Fruit fly (Drosophila melanogaster): ENCODE data around the gene chico.

chico gene

dm6 chr2L:10238726-10239652 lies 7.9 kb downstream of the chico start, which contains the start of gene me31B:
Gene me31B, plus strand, starts transcription at chr2L:10239341.
- TF ChIP-seq CG8478 (optimal IDR thresholded peaks at IDR 0.05): no peak
- no peak for TF ChIP-seq pan (optimal IDR thresholded peaks at IDR 0.05)
- TF ChIP-seq EcR (GFP tag; optimal IDR thresholded peaks at IDR 0.05): no peak
- no peak for TF ChIP-seq usp (GFP tag; optimal IDR thresholded peaks at IDR 0.05)
- no peak for TF ChIP-seq Dll (optimal IDR thresholded peaks at IDR 0.05)
- no peak for TF ChIP-seq psq (optimal IDR thresholded peaks at IDR 0.05)

DNA sequence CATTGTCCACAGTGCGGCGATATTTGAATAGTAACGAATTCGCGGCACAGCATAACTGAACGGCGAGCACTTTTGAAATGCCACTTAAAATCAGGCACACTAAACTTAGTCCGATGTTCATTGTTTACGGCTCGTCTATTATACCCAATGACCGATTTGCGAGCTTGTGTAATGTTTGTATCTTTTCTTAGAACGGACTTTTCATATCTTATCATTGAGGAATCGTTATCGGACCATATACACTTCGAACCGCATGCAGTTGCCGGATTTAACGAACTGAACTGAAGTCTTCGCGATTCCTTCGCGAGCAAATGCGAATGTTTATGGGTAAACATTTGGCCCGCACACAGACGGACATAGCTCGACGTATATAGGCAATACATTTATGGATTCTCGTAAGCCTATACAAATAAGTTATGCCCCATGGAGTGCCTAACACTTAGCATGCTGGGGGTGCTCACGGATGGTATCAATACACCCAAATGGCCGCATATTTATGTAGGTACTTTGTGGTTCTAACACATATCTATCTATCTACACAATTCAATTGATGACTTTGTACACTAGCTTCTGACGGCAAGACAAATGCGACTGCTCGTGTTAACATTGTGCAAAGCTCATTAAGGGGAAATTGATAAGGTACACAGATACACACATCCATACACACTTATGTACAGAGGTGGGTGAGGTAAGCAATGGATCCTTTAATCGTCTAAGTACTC lies 9.0 kb downstream of the chico start, which contains the start of gene mthl15:
TSS of gene mthl15 (minus strand) at position 593 of the 722 bp plus-strand sequence.
- TF ChIP-seq psq (optimal IDR thresholded peaks at IDR 0.05) (no peak), pan (optimal IDR thresholded peaks at IDR 0.05) (peak; percentile 8), usp (GFP tag; optimal IDR thresholded peaks at IDR 0.05) (no peak), Dll (optimal IDR thresholded peaks at IDR 0.05) (no peak)

DNA sequence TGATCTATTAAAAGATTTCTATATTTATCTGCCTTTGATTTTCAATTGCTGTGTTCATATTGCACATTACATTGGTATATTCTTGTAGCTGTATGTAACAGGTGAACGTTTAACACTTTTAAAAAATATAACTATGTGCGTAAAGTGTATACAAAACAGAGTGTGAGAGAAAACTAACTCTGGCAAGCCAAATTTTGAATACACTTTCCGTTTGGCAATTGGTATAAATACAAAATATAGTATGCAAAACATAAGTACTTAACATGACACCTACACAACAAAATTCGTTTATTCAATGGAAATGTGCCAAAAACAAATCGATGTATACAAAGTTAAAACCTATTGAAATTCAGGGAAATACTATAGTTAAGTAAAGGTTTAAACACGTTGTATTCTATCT lies 14.1 kb downstream of the chico start:
- TF ChIP-seq psq (optimal IDR thresholded peaks at IDR 0.05) (no peak), EcR (GFP tag; optimal IDR thresholded peaks at IDR 0.05) (no peak), pan (optimal IDR thresholded peaks at IDR 0.05) (no peak), CG8478 (optimal IDR thresholded peaks at IDR 0.05) (no peak), usp (GFP tag; optimal IDR thresholded peaks at IDR 0.05) (no peak), Dll (optimal IDR thresholded peaks at IDR 0.05) (no peak)

DNA sequence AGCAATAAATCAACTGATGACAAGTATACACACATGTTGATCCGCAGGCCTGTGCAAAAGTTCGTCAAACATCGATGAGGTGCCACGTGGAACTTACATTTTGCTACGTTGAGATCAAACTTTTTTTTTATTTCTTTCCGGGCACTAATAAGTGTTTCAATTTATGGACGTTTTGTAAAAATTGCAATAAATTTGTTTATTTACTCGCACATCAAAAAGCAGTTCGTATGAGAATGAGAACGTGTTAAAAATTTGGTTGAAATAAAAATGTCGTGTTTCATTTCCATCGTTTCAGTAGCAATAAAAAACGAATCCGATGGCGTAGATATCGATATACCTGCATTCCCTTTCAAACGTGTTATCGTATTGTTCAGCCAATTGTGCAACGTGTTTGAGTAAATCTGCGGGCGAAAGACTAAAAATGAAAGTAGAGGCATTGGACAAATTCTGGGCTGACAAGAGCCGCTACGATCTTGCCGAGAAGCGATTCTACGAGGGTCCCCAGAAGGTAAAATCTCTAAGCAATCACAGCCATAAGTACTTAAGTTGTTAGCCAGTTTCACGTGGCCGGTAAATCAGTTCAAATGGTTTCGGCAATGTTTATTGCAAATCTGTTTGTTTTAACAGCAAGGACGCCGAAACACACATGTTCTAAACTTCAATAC lies 14.6 kb downstream of the chico start, which contains the start of gene eEF1delta:
TSS of gene eEF1delta (plus strand) at position 356 of the 665 bp plus-strand sequence.
- TF ChIP-seq psq (optimal IDR thresholded peaks at IDR 0.05): no peak
- no peak for TF ChIP-seq CG8478 (optimal IDR thresholded peaks at IDR 0.05)
- TF ChIP-seq pan (optimal IDR thresholded peaks at IDR 0.05): no peak
- TF ChIP-seq Dll (optimal IDR thresholded peaks at IDR 0.05): no peak
- no peak for TF ChIP-seq usp (GFP tag; optimal IDR thresholded peaks at IDR 0.05)
- no peak for TF ChIP-seq EcR (GFP tag; optimal IDR thresholded peaks at IDR 0.05)

DNA sequence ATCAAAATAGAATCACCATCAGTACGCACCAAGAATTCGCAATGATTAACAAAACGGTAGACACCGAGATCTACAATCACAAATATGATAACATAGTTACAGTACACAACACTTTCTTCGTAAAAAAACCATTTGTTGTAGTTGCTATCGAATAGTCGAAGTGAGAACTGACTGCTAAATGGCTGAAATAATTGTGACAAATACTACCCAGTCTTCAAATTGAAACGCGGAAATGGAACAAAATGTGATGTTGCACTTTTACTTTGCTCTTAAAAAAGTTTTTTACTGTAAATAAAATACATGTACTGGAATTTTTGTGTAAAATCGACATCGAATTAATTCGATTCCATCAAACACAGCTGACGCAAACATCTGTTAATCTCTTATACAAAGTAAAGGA lies 15.4 kb downstream of the chico start, which contains the start of gene ova:
TSS of gene ova (minus strand) at position 183 of the 400 bp plus-strand sequence.
- TF ChIP-seq EcR (GFP tag; optimal IDR thresholded peaks at IDR 0.05) (no peak), usp (GFP tag; optimal IDR thresholded peaks at IDR 0.05) (no peak), CG8478 (optimal IDR thresholded peaks at IDR 0.05) (no peak), psq (optimal IDR thresholded peaks at IDR 0.05) (no peak), Dll (optimal IDR thresholded peaks at IDR 0.05) (no peak), pan (optimal IDR thresholded peaks at IDR 0.05) (no peak)

DNA sequence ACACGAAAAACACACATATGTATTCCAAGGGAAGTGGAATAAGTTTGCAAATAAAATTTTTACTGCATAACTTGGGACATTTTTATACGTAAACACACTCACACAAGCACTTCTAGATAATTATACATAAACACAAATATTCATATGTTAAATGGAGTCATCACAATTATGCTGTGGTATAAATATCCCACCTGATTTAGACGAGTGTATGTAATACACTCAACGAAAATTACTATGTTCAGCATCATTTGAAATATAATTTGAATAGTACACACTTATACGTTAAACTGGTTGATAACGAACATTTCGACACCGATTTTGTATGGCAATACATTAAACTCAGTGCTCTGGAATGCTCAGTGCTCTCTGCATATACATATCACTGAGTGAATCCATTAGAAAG lies 15.8 kb downstream of the chico start:
- no peak for TF ChIP-seq usp (GFP tag; optimal IDR thresholded peaks at IDR 0.05)
- TF ChIP-seq Dll (optimal IDR thresholded peaks at IDR 0.05): no peak
- no peak for TF ChIP-seq CG8478 (optimal IDR thresholded peaks at IDR 0.05)
- TF ChIP-seq EcR (GFP tag; optimal IDR thresholded peaks at IDR 0.05): no peak
- no peak for TF ChIP-seq pan (optimal IDR thresholded peaks at IDR 0.05)
- TF ChIP-seq psq (optimal IDR thresholded peaks at IDR 0.05): no peak

dm6 chr2L:10230455-10230854 lies 16.4 kb downstream of the chico start:
- TF ChIP-seq Dll (optimal IDR thresholded peaks at IDR 0.05) (no peak), usp (GFP tag; optimal IDR thresholded peaks at IDR 0.05) (no peak), pan (optimal IDR thresholded peaks at IDR 0.05) (no peak), CG8478 (optimal IDR thresholded peaks at IDR 0.05) (no peak), EcR (GFP tag; optimal IDR thresholded peaks at IDR 0.05) (no peak), psq (optimal IDR thresholded peaks at IDR 0.05) (no peak)

dm6 chr2L:10226724-10227407 lies 20.0 kb downstream of the chico start, which contains the start of gene CG5708:
Gene CG5708, minus strand, starts transcription at chr2L:10226808.
- TF ChIP-seq EcR (GFP tag; optimal IDR thresholded peaks at IDR 0.05) (no peak), usp (GFP tag; optimal IDR thresholded peaks at IDR 0.05) (no peak), CG8478 (optimal IDR thresholded peaks at IDR 0.05) (no peak), pan (optimal IDR thresholded peaks at IDR 0.05) (no peak), Dll (optimal IDR thresholded peaks at IDR 0.05) (no peak), psq (optimal IDR thresholded peaks at IDR 0.05) (no peak)

DNA sequence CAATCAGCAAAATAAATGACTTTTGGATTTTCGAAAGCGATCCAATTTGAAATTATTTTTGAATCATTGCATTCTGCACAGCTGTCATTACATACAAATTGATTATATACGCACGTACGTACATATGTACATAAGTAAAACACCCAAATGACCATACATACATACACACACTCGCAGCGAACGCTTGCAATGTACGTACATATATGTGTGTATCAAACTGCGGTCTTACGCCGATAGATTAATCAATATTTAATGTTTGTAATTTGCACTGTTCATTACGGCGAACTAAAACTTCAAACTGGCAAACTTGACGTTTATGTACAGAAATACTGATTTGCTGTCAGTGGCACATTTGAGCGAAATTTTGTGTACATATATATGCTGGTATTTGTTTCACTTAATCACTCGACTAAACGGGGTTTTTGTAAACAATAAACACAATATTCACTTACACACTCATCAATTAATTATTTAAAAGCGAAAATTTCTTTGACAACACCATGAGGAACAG lies 20.6 kb downstream of the chico start:
- TF ChIP-seq Dll (optimal IDR thresholded peaks at IDR 0.05) (no peak), EcR (GFP tag; optimal IDR thresholded peaks at IDR 0.05) (no peak), usp (GFP tag; optimal IDR thresholded peaks at IDR 0.05) (no peak), psq (optimal IDR thresholded peaks at IDR 0.05) (no peak), CG8478 (optimal IDR thresholded peaks at IDR 0.05) (no peak), pan (optimal IDR thresholded peaks at IDR 0.05) (no peak)

DNA sequence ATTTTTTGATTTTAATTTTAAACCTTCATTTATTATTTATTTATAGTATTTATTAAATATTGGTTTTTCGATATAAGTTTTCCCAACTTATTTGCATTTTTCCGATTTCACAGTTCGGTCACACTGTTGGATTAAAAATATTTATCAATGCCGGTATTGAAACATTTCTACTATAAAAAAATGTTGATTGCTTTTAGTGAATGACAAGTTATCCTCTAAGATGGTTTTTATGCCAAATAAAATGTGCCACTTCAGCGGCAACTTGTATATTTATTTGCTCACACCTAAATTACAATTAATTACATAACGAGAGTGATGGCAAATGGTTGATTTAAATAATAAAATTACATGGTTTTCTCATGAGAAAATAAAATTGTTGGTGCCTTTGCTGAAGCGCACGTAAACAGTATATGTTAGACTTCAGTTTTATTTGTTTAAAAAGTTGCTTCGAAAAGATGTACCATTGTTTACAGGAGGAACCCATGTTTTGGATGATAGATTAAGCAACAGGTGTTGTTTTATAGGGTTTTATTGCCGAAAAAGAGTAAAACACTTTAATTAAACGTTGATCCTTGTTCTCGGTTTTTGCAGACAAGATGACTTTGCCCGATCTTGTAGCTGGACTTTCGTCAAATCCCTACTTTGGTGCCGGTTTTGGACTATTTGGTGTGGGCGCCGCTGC lies 24.2 kb downstream of the chico start, which contains the start of gene Bcs1:
TSS of gene Bcs1 (plus strand) at position 108 of the 682 bp plus-strand sequence.
- TF ChIP-seq Dll (optimal IDR thresholded peaks at IDR 0.05) (no peak), EcR (GFP tag; optimal IDR thresholded peaks at IDR 0.05) (no peak), usp (GFP tag; optimal IDR thresholded peaks at IDR 0.05) (no peak), psq (optimal IDR thresholded peaks at IDR 0.05) (no peak), CG8478 (optimal IDR thresholded peaks at IDR 0.05) (no peak), pan (optimal IDR thresholded peaks at IDR 0.05) (no peak)
